Fruit fly (Drosophila melanogaster): ENCODE results near the gene Dip-C.

Dip-C gene

DNA sequence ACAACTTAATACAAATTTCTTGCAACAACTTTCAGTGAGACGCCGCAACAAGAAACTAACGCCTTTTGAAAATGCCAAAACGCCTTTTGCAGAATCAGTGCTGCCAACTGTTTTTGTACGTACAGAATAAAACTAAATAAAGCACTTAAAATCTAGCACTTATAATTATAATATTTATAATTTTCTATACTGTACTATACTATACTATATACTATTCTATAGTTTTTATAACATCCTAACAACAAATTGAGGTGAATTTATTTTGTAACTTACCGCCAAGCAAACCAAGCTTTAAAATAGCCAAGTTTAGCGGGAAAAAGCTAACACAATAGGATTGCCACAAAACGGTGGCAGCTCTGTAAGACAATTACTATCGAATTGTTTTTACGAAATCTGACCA is 20.2 kb upstream of the Dip-C start, which contains the start of the genes Aos1 and Srlp (continued):
- TF ChIP-seq prd (optimal IDR thresholded peaks at IDR 0.05) (no peak), prd (GFP tag; IDR thresholded peaks at IDR 0.05) (peak; percentile 55; the same call in 2 of the 3 replicates), Ets65A (GFP tag) (peak; percentile 52), CG12219 (GFP tag; optimal IDR thresholded peaks at IDR 0.05) (no peak), CG13424 (tag; optimal IDR thresholded peaks at IDR 0.05) (peak; percentile 73), twi (tag; optimal IDR thresholded peaks at IDR 0.05) (peak; percentile 46), CG13775 (GFP tag; optimal IDR thresholded peaks at IDR 0.05) (peak; percentile 56), CG11247 (GFP tag; IDR thresholded peaks at IDR 0.05) (no peak), Scr (GFP tag; IDR thresholded peaks at IDR 0.05; ENCODE audit: partially characterized antibody) (peak; percentile 50; the same call in 1 of the 2 replicates), Fer1 (GFP tag; optimal IDR thresholded peaks at IDR 0.05) (peak; percentile 65), Hmx (GFP tag; optimal IDR thresholded peaks at IDR 0.05) (no peak), CG6689 (GFP tag; IDR thresholded peaks at IDR 0.05) (no peak), HLH3B (GFP tag; IDR thresholded peaks at IDR 0.05) (no peak), Rx (GFP tag; IDR thresholded peaks at IDR 0.05) (no peak), ab (GFP tag; optimal IDR thresholded peaks at IDR 0.05) (no peak), Kr (GFP tag; optimal IDR thresholded peaks at IDR 0.05) (no peak), ash1 (GFP tag; optimal IDR thresholded peaks at IDR 0.05) (no peak), Med (GFP tag) (peak; percentile 52), her (GFP tag; optimal IDR thresholded peaks at IDR 0.05) (no peak), bcd (GFP tag; optimal IDR thresholded peaks at IDR 0.05) (no peak), CG7928 (GFP tag; optimal IDR thresholded peaks at IDR 0.05) (no peak), zfh2 (GFP tag; optimal IDR thresholded peaks at IDR 0.05) (peak; percentile 18), CHES-1-like (GFP tag; optimal IDR thresholded peaks at IDR 0.05) (no peak), CG7963 (GFP tag; IDR thresholded peaks at IDR 0.05; ENCODE audit: partially characterized antibody) (no peak), sens (GFP tag) (peak; percentile 67), CG17186 (GFP tag; optimal IDR thresholded peaks at IDR 0.05) (peak; percentile 21), vvl (GFP tag; IDR thresholded peaks at IDR 0.05) (no peak), sc (optimal IDR thresholded peaks at IDR 0.05) (no peak), sc (GFP tag; optimal IDR thresholded peaks at IDR 0.05) (peak; percentile 1), ssp (GFP tag; IDR thresholded peaks at IDR 0.05) (no peak), Hr3 (GFP tag; optimal IDR thresholded peaks at IDR 0.05) (peak; percentile 66), CG4854 (GFP tag; optimal IDR thresholded peaks at IDR 0.05) (no peak), chif (GFP tag; optimal IDR thresholded peaks at IDR 0.05) (no peak), Elba2 (GFP tag; optimal IDR thresholded peaks at IDR 0.05) (peak; percentile 37), tna (GFP tag; IDR thresholded peaks at IDR 0.05; ENCODE audit: partially characterized antibody) (no peak), CG5953 (GFP tag; IDR thresholded peaks at IDR 0.05) (no peak), az2 (GFP tag; optimal IDR thresholded peaks at IDR 0.05) (peak; percentile 46), CG6791 (GFP tag; IDR thresholded peaks at IDR 0.05; ENCODE audit: partially characterized antibody) (no peak), crc (GFP tag; optimal IDR thresholded peaks at IDR 0.05) (no peak), exex (tag; optimal IDR thresholded peaks at IDR 0.05) (no peak), CG34422 (GFP tag; IDR thresholded peaks at IDR 0.05) (no peak), CG10979 (tag; optimal IDR thresholded peaks at IDR 0.05) (peak; percentile 52), Dref (GFP tag; IDR thresholded peaks at IDR 0.05) (no peak), H15 (GFP tag; IDR thresholded peaks at IDR 0.05) (no peak), wor (GFP tag; IDR thresholded peaks at IDR 0.05) (no peak), btn (GFP tag; optimal IDR thresholded peaks at IDR 0.05) (no peak), CG6272 (GFP tag; IDR thresholded peaks at IDR 0.05) (no peak), CG30020 (tag; optimal IDR thresholded peaks at IDR 0.05) (peak; percentile 74), CG3838 (GFP tag; optimal IDR thresholded peaks at IDR 0.05) (no peak), Sox100B (GFP tag; optimal IDR thresholded peaks at IDR 0.05) (no peak), run (tag; optimal IDR thresholded peaks at IDR 0.05) (no peak), Xbp1 (GFP tag; optimal IDR thresholded peaks at IDR 0.05) (peak; percentile 69), gro (GFP tag; optimal IDR thresholded peaks at IDR 0.05) (no peak)
